Fruit fly (Drosophila melanogaster): ENCODE measurements around the gene Sirup.
A peak's percentile ranks its signal among the peaks of the same experiment; 100 is the strongest.

dm6 chr2L:7984059-7984800, 14.4 kb upstream of the Sirup start, which contains the start of gene Snoo:
- TF ChIP-seq cic (GFP tag; optimal IDR thresholded peaks at IDR 0.05) (no peak), Mnt (GFP tag; optimal IDR thresholded peaks at IDR 0.05) (peak; percentile 89), Clk (GFP tag; optimal IDR thresholded peaks at IDR 0.05) (no peak), bab1 (GFP tag; optimal IDR thresholded peaks at IDR 0.05) (peak; percentile 12)
